Worm (Caenorhabditis elegans) whole organism, early embryonic: ENCODE measurements around the gene tmem-231.

Experiments
- aly-1 ChIP-seq: sonication (generic microtip); optimal IDR thresholded peaks from 2 replicates; lab custom pipeline; 2016; ENCODE audit warnings: missing genetic modification characterization, missing compliant biosample characterization
- ama-1 ChIP-seq: fragments of 150-350 bp; optimal IDR thresholded peaks from 2 replicates; lab custom pipeline; 2014
- ets-7 ChIP-seq: sonication (generic microtip); optimal IDR thresholded peaks from 2 replicates; lab custom pipeline; 2016; ENCODE audit warnings: missing genotype, missing genetic modification characterization, missing compliant biosample characterization
- flt-1 ChIP-seq: fragments of 200-800 bp; sonication (Bioruptor generic); IDR thresholded peaks from 2 replicates; pipeline ENCODE4 v1.3.6; 2022; ENCODE audit warnings: missing genetic modification characterization, missing compliant biosample characterization
- hmg-4 ChIP-seq: fragments of 200-800 bp; sonication (Bioruptor generic); optimal IDR thresholded peaks from 2 replicates; lab custom pipeline; 2018; ENCODE audit warnings: mild to moderate bottlenecking, missing genetic modification characterization, missing compliant biosample characterization
- hnd-1 ChIP-seq: sonication (generic microtip); optimal IDR thresholded peaks from 2 replicates; lab custom pipeline; 2016; ENCODE audit warnings: missing genetic modification characterization, missing compliant biosample characterization
- scrt-1 ChIP-seq: fragments of 200-800 bp; sonication (Bioruptor generic); IDR thresholded peaks from 2 replicates; pipeline ENCODE4 v1.3.6; 2022; ENCODE audit warnings: missing genetic modification characterization, missing compliant biosample characterization

- TF ChIP-seq ama-1 (lab: Kevin White, UChicago) (no peak), scrt-1 (GFP tag; lab: Robert Waterston, UW) (no peak), aly-1 (tag; lab: Kevin White, UChicago) (no peak), flt-1 (GFP tag; lab: Robert Waterston, UW) (no peak), hmg-4 (GFP tag; lab: Kevin White, UChicago) (no peak), hnd-1 (tag; lab: Kevin White, UChicago) (no peak), ets-7 (tag; lab: Kevin White, UChicago) (no peak)
Observed at ce11 chrIV:8462376-8462775, 35.8 kb downstream of the tmem-231 start.
